Worm (Caenorhabditis elegans) whole organism, L4 larva: ENCODE results near the gene clec-29.

ENCODE experiments used
- F26F4.8 ChIP-seq: fragments of 200-800 bp; sonication (Bioruptor generic); conservative IDR thresholded peaks from 2 replicates; pipeline ENCODE4 v1.3.6; 2022; ENCODE audit warnings: missing genetic modification characterization, missing compliant biosample characterization
- F37D6.2 ChIP-seq: sonication (generic microtip); optimal IDR thresholded peaks from 2 replicates; lab custom pipeline; 2016; ENCODE audit warnings: mild to moderate bottlenecking, missing genetic modification characterization, missing compliant biosample characterization
- F49E8.2 ChIP-seq: sonication (generic microtip); optimal IDR thresholded peaks from 2 replicates; lab custom pipeline; 2016; ENCODE audit warnings: missing compliant biosample characterization, mild to moderate bottlenecking, missing genetic modification characterization, borderline replicate concordance
- T20F7.1 ChIP-seq: fragments of 200-800 bp; sonication (Bioruptor generic); optimal IDR thresholded peaks from 2 replicates; lab custom pipeline; 2018; ENCODE audit warnings: mild to moderate bottlenecking, missing genetic modification characterization, missing compliant biosample characterization
- T26A8.4 ChIP-seq: fragments of 200-800 bp; sonication (Bioruptor generic); IDR thresholded peaks from 2 replicates; pipeline ENCODE4 v1.3.6; 2022; ENCODE audit warnings: missing genetic modification characterization, missing compliant biosample characterization
- Y105C5A.15 ChIP-seq: fragments of 200-800 bp; sonication (Bioruptor generic); IDR thresholded peaks from 2 replicates; pipeline ENCODE4 v1.3.6; 2022; ENCODE audit warnings: missing genetic modification characterization, missing compliant biosample characterization
- ZK337.2 ChIP-seq: fragments of 200-800 bp; sonication (Bioruptor generic); IDR thresholded peaks from 2 replicates; pipeline ENCODE4 v1.3.6; 2022; ENCODE audit warnings: missing genetic modification reagents, missing genetic modification characterization, missing compliant biosample characterization
- ZK546.5 ChIP-seq, 2 experiments: sonication (generic microtip); optimal IDR thresholded peaks; 2 replicates each; lab custom pipeline; 2017; ENCODE audit warnings: missing biosample characterization in 2 of 2, missing genetic modification characterization in 2 of 2
- aha-1 ChIP-seq: fragments of 150-350 bp; peaks from one replicate; lab custom pipeline; 2014; ENCODE audit warnings: missing biosample characterization, missing genetic modification characterization
- arid-1 ChIP-seq: fragments of 200-800 bp; sonication (Bioruptor generic); conservative IDR thresholded peaks from 2 replicates; pipeline ENCODE4 v1.3.6; 2022; ENCODE audit warnings: missing genetic modification reagents, missing genetic modification characterization, missing compliant biosample characterization
- ceh-20 ChIP-seq: fragments of 200-800 bp; sonication (Bioruptor generic); IDR thresholded peaks from 2 replicates; pipeline ENCODE4 v1.3.6; 2022; ENCODE audit warnings: missing genetic modification reagents, missing genetic modification characterization, missing compliant biosample characterization
- ceh-28 ChIP-seq: fragments of 150-350 bp; optimal IDR thresholded peaks from 2 replicates; lab custom pipeline; 2014; ENCODE audit warnings: missing biosample characterization, missing genetic modification reagents, missing genetic modification characterization
- ceh-62 ChIP-seq: sonication (generic microtip); optimal IDR thresholded peaks from 2 replicates; lab custom pipeline; 2017; ENCODE audit warnings: missing biosample characterization, missing genetic modification characterization
- ceh-82 ChIP-seq: sonication (generic microtip); optimal IDR thresholded peaks from 2 replicates; lab custom pipeline; 2017; ENCODE audit warnings: missing biosample characterization, missing genetic modification characterization
- daf-19 ChIP-seq: fragments of 200-800 bp; sonication (Bioruptor generic); conservative IDR thresholded peaks from 2 replicates; pipeline ENCODE4 v1.3.6; 2022; ENCODE audit warnings: missing genetic modification characterization, missing compliant biosample characterization
- dmd-8 ChIP-seq: fragments of 200-800 bp; sonication (Bioruptor generic); IDR thresholded peaks from 2 replicates; pipeline ENCODE4 v1.3.6; 2022; ENCODE audit warnings: missing genetic modification characterization, missing compliant biosample characterization
- duxl-1 ChIP-seq: sonication (generic microtip); optimal IDR thresholded peaks from 2 replicates; lab custom pipeline; 2016; ENCODE audit warnings: mild to moderate bottlenecking, missing genetic modification characterization, moderate library complexity, missing compliant biosample characterization; ENCODE audit not compliant: poor library complexity
- egl-43 ChIP-seq: fragments of 200-800 bp; sonication (Bioruptor generic); IDR thresholded peaks from 2 replicates; pipeline ENCODE4 v1.3.6; 2022; ENCODE audit warnings: missing genetic modification reagents, missing genetic modification characterization, missing compliant biosample characterization
- hif-1 ChIP-seq, 2 experiments: sonication (generic microtip); optimal IDR thresholded peaks; 2 replicates each; lab custom pipeline; 2016 to 2017; ENCODE audit warnings: missing compliant biosample characterization in 2 of 2, missing genetic modification characterization in 2 of 2, missing genetic modification reagents in 2 of 2, missing genotype in 2 of 2, mild to moderate bottlenecking in 1 of 2
- hlh-11 ChIP-seq: fragments of 200-800 bp; sonication (Bioruptor generic); optimal IDR thresholded peaks from 2 replicates; lab custom pipeline; 2018; ENCODE audit warnings: mild to moderate bottlenecking, missing genetic modification characterization, missing compliant biosample characterization
- jun-1 ChIP-seq: fragments of 150-350 bp; optimal IDR thresholded peaks from 2 replicates; lab custom pipeline; 2014; ENCODE audit warnings: missing biosample characterization, missing genetic modification reagents, missing genetic modification characterization
- lin-15B ChIP-seq: fragments of 150-350 bp; sonication (generic microtip); optimal IDR thresholded peaks from 3 replicates; lab custom pipeline; 2014; ENCODE audit warnings: missing biosample characterization, missing genetic modification characterization
- lin-29 ChIP-seq: fragments of 200-800 bp; sonication (Bioruptor generic); IDR thresholded peaks from 2 replicates; pipeline ENCODE4 v1.3.6; 2022; ENCODE audit warnings: missing genetic modification reagents, missing genetic modification characterization, missing compliant biosample characterization
- madf-5 ChIP-seq, 2 experiments: fragments of 200-800 bp; sonication (Bioruptor generic); IDR thresholded peaks; 2 replicates each; pipeline ENCODE4 v1.3.6; 2022; ENCODE audit warnings: missing compliant biosample characterization in 2 of 2, missing genetic modification characterization in 2 of 2
- mdt-29 ChIP-seq: fragments of 200-800 bp; sonication (Bioruptor generic); IDR thresholded peaks from 2 replicates; pipeline ENCODE4 v1.3.6; 2022; ENCODE audit warnings: missing genetic modification reagents, missing genetic modification characterization, missing compliant biosample characterization
- mep-1 ChIP-seq: fragments of 150-350 bp; sonication (generic microtip); optimal IDR thresholded peaks from 3 replicates; lab custom pipeline; 2014; ENCODE audit warnings: missing biosample characterization, missing genetic modification characterization
- mes-2 ChIP-seq: sonication (generic microtip); optimal IDR thresholded peaks from 2 replicates; lab custom pipeline; 2016; ENCODE audit warnings: missing genotype, mild to moderate bottlenecking, missing genetic modification characterization, missing compliant biosample characterization; ENCODE audit not compliant: poor library complexity, severe bottlenecking
- mxl-3 ChIP-seq: fragments of 200-800 bp; sonication (Bioruptor generic); optimal IDR thresholded peaks from 2 replicates; lab custom pipeline; 2018; ENCODE audit warnings: mild to moderate bottlenecking, missing genetic modification characterization, missing compliant biosample characterization
- nhr-237 ChIP-seq: sonication (generic microtip); optimal IDR thresholded peaks from 2 replicates; lab custom pipeline; 2017; ENCODE audit warnings: missing biosample characterization, missing genetic modification characterization
- nhr-28 ChIP-seq: fragments of 150-350 bp; optimal IDR thresholded peaks from 2 replicates; lab custom pipeline; 2014; ENCODE audit warnings: missing biosample characterization, missing genetic modification characterization
- nhr-41 ChIP-seq: fragments of 200-800 bp; sonication (Bioruptor generic); IDR thresholded peaks from 2 replicates; pipeline ENCODE4 v1.3.6; 2022; ENCODE audit warnings: missing genetic modification reagents, missing genetic modification characterization, missing compliant biosample characterization
- nhr-42 ChIP-seq: fragments of 200-800 bp; sonication (Bioruptor generic); IDR thresholded peaks from 2 replicates; pipeline ENCODE4 v1.3.6; 2022; ENCODE audit warnings: missing genetic modification characterization, missing compliant biosample characterization
- nhr-77 ChIP-seq: fragments of 150-350 bp; optimal IDR thresholded peaks from 2 replicates; lab custom pipeline; 2014; ENCODE audit warnings: missing biosample characterization, missing genetic modification characterization
- pqm-1 ChIP-seq: sonication (generic microtip); optimal IDR thresholded peaks from 2 replicates; lab custom pipeline; 2017; ENCODE audit warnings: missing biosample characterization, missing genetic modification characterization
- set-16 ChIP-seq: fragments of 200-800 bp; sonication (Bioruptor generic); IDR thresholded peaks from 2 replicates; pipeline ENCODE4 v1.3.6; 2022; ENCODE audit warnings: missing genetic modification reagents, missing genetic modification characterization, missing compliant biosample characterization
- skn-1 ChIP-seq: fragments of 150-350 bp; optimal IDR thresholded peaks from 2 replicates; lab custom pipeline; 2014; ENCODE audit warnings: missing biosample characterization, missing genetic modification characterization
- snpc-4 ChIP-seq: fragments of 150-350 bp; optimal IDR thresholded peaks from 2 replicates; lab custom pipeline; 2014; ENCODE audit warnings: missing biosample characterization, missing genetic modification characterization
- tra-1 ChIP-seq: fragments of 200-800 bp; sonication (Bioruptor generic); IDR thresholded peaks from 2 replicates; pipeline ENCODE4 v1.3.6; 2022; ENCODE audit warnings: missing genetic modification reagents, missing genetic modification characterization, missing compliant biosample characterization
- vab-7 ChIP-seq: fragments of 200-800 bp; sonication (Bioruptor generic); IDR thresholded peaks from 2 replicates; pipeline ENCODE4 v1.3.6; 2022; ENCODE audit warnings: missing genetic modification reagents, missing genetic modification characterization, missing compliant biosample characterization
- zag-1 ChIP-seq: fragments of 150-350 bp; optimal IDR thresholded peaks from 2 replicates; lab custom pipeline; 2014; ENCODE audit warnings: missing biosample characterization, missing genetic modification characterization
- zfp-2 ChIP-seq: sonication (generic microtip); optimal IDR thresholded peaks from 2 replicates; lab custom pipeline; 2016; ENCODE audit warnings: mild to moderate bottlenecking, missing genetic modification characterization, missing compliant biosample characterization
- zip-2 ChIP-seq: fragments of 150-350 bp; optimal IDR thresholded peaks from 2 replicates; lab custom pipeline; 2014; ENCODE audit warnings: missing biosample characterization, missing genetic modification characterization
- ztf-7 ChIP-seq: fragments of 150-350 bp; optimal IDR thresholded peaks from 2 replicates; lab custom pipeline; 2014; ENCODE audit warnings: missing biosample characterization, missing genetic modification characterization

The clec-29 gene

ce11 chrV:16699752-16700259 is 39.2 kb downstream of the clec-29 start, which contains the start of gene Y70C5C.1:
TSS of gene Y70C5C.1 (plus strand) at chrV:16700209.
- TF ChIP-seq lin-29 (GFP tag; lab: Robert Waterston, UW), result no peak
- TF ChIP-seq mdt-29 (GFP tag; lab: Robert Waterston, UW), result no peak
- TF ChIP-seq ZK546.5 (tag; optimal IDR thresholded peaks at IDR 0.05; lab: Kevin White, UChicago), result no peak
- no peak for TF ChIP-seq ceh-82 (tag; lab: Kevin White, UChicago)
- TF ChIP-seq daf-19 (GFP tag; lab: Robert Waterston, UW), result no peak
- no peak for TF ChIP-seq F37D6.2 (tag; lab: Kevin White, UChicago)
- no peak for TF ChIP-seq mep-1 (tag; lab: Kevin White, UChicago)
- TF ChIP-seq T26A8.4 (GFP tag; lab: Robert Waterston, UW), result no peak
- TF ChIP-seq egl-43 (GFP tag; lab: Robert Waterston, UW), result no peak

ce11 chrV:16697178-16697577 is 41.8 kb downstream of the clec-29 start, which contains the start of gene srw-41:
TSS of gene srw-41 (plus strand) at chrV:16697478.
- TF ChIP-seq ZK337.2 (GFP tag; lab: Robert Waterston, UW) (no peak), aha-1 (peak; percentile 23), zfp-2 (tag; lab: Kevin White, UChicago) (no peak), F49E8.2 (tag; lab: Kevin White, UChicago) (no peak), nhr-237 (tag; lab: Kevin White, UChicago) (no peak), hlh-11 (tag; lab: Kevin White, UChicago) (no peak)

DNA sequence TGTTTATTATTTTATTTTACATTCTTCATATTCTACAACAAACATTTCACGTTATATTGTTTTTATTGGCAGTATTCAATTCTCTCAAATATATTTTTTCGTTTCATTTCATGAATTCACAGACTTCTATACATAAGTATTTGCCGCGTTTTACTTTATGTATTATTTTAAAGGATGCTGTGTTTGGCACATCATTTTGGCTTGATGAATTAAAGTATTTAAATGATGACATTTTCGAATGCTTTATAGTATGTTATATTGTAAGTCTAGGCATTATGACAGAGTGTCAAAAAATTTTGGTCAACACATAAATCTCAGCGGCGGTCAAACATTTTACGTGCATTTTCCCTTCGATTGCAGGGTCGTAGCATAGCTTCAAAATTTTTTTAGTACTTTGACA is 43.5 kb downstream of the clec-29 start:
- no peak for TF ChIP-seq zag-1
- no peak for TF ChIP-seq ztf-7 (tag; lab: Kevin White, UChicago)
- TF ChIP-seq ceh-28 (tag; lab: Kevin White, UChicago), result no peak
- no peak for TF ChIP-seq jun-1 (tag; lab: Kevin White, UChicago)
- TF ChIP-seq vab-7 (GFP tag; lab: Robert Waterston, UW), result no peak
- TF ChIP-seq aha-1, result peak; percentile 71
- TF ChIP-seq snpc-4 (tag; lab: Kevin White, UChicago), result no peak
- no peak for TF ChIP-seq lin-15B (tag; lab: Kevin White, UChicago)

DNA sequence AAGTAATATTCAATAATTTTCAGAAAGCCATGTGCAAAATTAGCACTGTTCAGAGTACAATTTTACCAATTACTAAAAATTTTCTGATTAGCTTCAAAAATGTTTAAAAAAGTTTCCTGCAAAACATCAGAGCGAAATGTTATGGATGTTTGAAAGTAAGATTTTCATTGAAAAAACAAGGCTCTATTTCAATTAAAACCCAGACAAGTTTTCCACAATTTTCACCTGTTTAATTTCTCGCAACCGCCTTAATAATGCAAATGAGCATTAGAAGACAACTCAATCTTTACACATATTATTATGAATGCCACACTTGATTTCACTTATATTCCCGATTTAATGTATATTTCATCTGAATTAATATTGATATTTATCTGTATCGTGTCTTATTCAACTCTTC is 44.5 kb downstream of the clec-29 start, which contains the start of gene srz-101:
TSS of gene srz-101 (plus strand) at position 301 of the 400 bp plus-strand sequence.
- TF ChIP-seq set-16 (GFP tag; lab: Robert Waterston, UW) (no peak), skn-1 (no peak), T26A8.4 (GFP tag; lab: Robert Waterston, UW) (no peak), dmd-8 (GFP tag; lab: Robert Waterston, UW) (no peak), duxl-1 (no peak), snpc-4 (tag; lab: Kevin White, UChicago) (no peak), mep-1 (tag; lab: Kevin White, UChicago) (no peak), mes-2 (tag; lab: Kevin White, UChicago) (no peak), ceh-62 (tag; lab: Kevin White, UChicago) (no peak), nhr-42 (GFP tag; lab: Robert Waterston, UW) (no peak), nhr-41 (GFP tag; lab: Robert Waterston, UW) (no peak), tra-1 (GFP tag; lab: Robert Waterston, UW) (no peak), madf-5 (GFP tag; IDR thresholded peaks at IDR 0.05; lab: Robert Waterston, UW) (no peak)

ce11 chrV:16693732-16694131 is 45.3 kb downstream of the clec-29 start, which contains the start of gene srw-42:
TSS of gene srw-42 (minus strand) at chrV:16693832.
- TF ChIP-seq nhr-28 (tag; lab: Kevin White, UChicago), result no peak
- no peak for TF ChIP-seq F26F4.8 (GFP tag; lab: Robert Waterston, UW)
- TF ChIP-seq arid-1 (GFP tag; lab: Robert Waterston, UW), result no peak
- no peak for TF ChIP-seq nhr-77 (tag; lab: Kevin White, UChicago)
- TF ChIP-seq ceh-20, result no peak
- TF ChIP-seq pqm-1 (tag; lab: Kevin White, UChicago), result no peak
- no peak for TF ChIP-seq T20F7.1 (GFP tag; lab: Kevin White, UChicago)
- no peak for TF ChIP-seq zip-2
- TF ChIP-seq zfp-2 (tag; lab: Kevin White, UChicago), result no peak
- no peak for TF ChIP-seq hif-1 (tag; optimal IDR thresholded peaks at IDR 0.05; lab: Kevin White, UChicago)
- no peak for TF ChIP-seq nhr-237 (tag; lab: Kevin White, UChicago)
- TF ChIP-seq mxl-3, result no peak
- no peak for TF ChIP-seq ceh-62 (tag; lab: Kevin White, UChicago)
- TF ChIP-seq Y105C5A.15 (GFP tag; lab: Robert Waterston, UW), result no peak
